Worm (Caenorhabditis elegans): ENCODE measurements around the gene sfxn-1.4.

The sfxn-1.4 gene

DNA sequence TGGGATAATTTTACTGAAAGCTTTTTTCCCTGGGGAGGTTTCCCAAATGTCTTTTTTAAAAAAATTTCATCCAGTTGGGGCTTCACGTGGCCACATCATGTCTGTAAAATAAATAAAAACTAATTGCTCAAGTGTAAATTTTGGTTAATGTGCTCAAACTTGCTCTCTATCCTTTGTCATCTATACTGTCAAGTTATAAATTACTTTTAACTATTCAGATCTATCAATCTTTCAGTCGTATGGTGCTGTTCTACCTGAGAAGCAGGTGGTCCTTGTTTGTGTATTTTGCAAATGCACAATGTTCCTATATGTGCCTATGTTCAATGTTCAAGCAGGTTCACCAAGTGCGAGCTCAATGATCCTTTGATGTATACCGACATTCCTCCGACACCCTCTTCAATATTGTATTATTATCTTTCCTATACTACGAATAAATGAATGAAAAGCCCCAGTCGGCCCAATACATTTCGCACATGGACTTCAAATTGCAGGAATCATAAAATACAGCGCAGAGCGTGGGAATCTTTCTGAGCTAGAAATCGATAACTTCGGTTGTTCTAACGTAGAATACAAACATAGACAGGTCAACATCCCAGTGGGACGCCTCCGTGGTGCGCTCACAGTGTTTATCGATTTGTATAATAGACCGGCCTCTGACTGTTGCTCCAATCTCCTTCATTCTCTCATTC lies at the start of gene sfxn-1.4, which contains the start of gene C47D12.4:
TSS of gene sfxn-1.4 (minus strand) at position 101 of the 689 bp plus-strand sequence.
TSS of gene C47D12.4 (plus strand) at position 639 of the 689 bp plus-strand sequence.
- TF ChIP-seq W03F9.2 (tag; optimal IDR thresholded peaks at IDR 0.05) (no peak), dao-5 (tag; optimal IDR thresholded peaks at IDR 0.05) (no peak), him-1 (tag; optimal IDR thresholded peaks at IDR 0.05) (no peak)

ce11 chrII:11729757-11730535 lies 48.9 kb upstream of the sfxn-1.4 start:
- TF ChIP-seq him-1 (tag; optimal IDR thresholded peaks at IDR 0.05) (no peak), W03F9.2 (tag; optimal IDR thresholded peaks at IDR 0.05) (no peak), dao-5 (tag; optimal IDR thresholded peaks at IDR 0.05) (no peak)

DNA sequence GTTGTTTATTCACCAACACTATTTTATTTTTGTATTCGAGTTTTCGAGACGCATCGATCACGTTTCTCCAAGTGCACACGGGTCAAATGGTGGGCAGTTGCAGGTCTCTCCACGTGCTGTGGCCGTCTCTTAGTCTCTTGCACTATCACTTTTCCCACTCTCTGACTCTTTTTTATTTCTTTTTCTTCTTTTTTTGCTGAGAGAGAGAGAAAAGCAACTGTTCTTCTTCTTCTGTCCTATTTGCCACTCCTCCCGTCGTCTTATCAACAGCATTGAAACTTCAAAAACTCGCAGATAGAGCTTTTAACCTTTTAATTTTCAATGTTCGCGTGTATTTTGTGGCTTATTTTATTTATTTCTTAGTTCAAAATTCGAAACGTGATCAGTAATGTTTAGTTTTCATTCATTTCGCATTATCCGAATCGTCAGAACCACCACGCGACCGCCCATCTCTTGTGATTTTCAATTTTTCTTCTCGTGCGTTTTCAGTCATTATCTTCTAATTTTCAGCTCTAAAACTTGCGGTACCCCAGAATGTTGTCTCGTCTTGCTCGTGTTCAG lies 47.6 kb upstream of the sfxn-1.4 start, which contains the start of gene alh-8:
TSS of gene alh-8 (plus strand) at position 511 of the 561 bp plus-strand sequence.
- TF ChIP-seq dao-5 (tag; optimal IDR thresholded peaks at IDR 0.05) (no peak), W03F9.2 (tag; optimal IDR thresholded peaks at IDR 0.05) (no peak), him-1 (tag; optimal IDR thresholded peaks at IDR 0.05) (no peak)

ce11 chrII:11727438-11727837 lies 46.4 kb upstream of the sfxn-1.4 start:
- no peak for TF ChIP-seq dao-5 (tag; optimal IDR thresholded peaks at IDR 0.05)
- no peak for TF ChIP-seq him-1 (tag; optimal IDR thresholded peaks at IDR 0.05)
- no peak for TF ChIP-seq W03F9.2 (tag; optimal IDR thresholded peaks at IDR 0.05)

ce11 chrII:11726470-11727106 lies 45.6 kb upstream of the sfxn-1.4 start, which contains the start of gene F13D12.5:
Gene F13D12.5, plus strand, starts transcription at chrII:11726814.
- TF ChIP-seq dao-5 (tag; optimal IDR thresholded peaks at IDR 0.05) (no peak), W03F9.2 (tag; optimal IDR thresholded peaks at IDR 0.05) (peak; percentile 38), him-1 (tag; optimal IDR thresholded peaks at IDR 0.05) (no peak)

DNA sequence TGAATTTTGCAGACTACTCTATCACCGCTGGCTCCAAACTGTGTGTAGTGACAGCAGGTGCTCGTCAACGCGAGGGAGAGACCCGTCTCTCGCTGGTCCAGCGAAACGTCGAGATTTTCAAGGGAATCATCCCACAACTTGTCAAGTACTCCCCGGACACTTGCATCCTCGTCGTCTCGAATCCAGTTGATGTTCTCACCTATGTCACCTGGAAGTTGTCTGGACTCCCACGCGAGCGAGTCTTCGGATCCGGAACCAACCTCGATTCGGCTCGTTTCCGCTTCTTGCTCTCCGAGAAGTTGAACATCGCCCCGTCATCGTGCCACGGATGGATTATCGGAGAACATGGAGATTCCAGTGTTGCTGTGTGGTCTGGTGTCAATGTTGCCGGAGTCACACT lies 44.6 kb upstream of the sfxn-1.4 start:
- TF ChIP-seq W03F9.2 (tag; optimal IDR thresholded peaks at IDR 0.05) (no peak), him-1 (tag; optimal IDR thresholded peaks at IDR 0.05) (no peak), dao-5 (tag; optimal IDR thresholded peaks at IDR 0.05) (no peak)

ce11 chrII:11724362-11724761 lies 43.3 kb upstream of the sfxn-1.4 start:
- no peak for TF ChIP-seq him-1 (tag; optimal IDR thresholded peaks at IDR 0.05)
- TF ChIP-seq dao-5 (tag; optimal IDR thresholded peaks at IDR 0.05), result no peak
- no peak for TF ChIP-seq W03F9.2 (tag; optimal IDR thresholded peaks at IDR 0.05)

- no peak for TF ChIP-seq W03F9.2 (tag; optimal IDR thresholded peaks at IDR 0.05)
- TF ChIP-seq dao-5 (tag; optimal IDR thresholded peaks at IDR 0.05), result no peak
- no peak for TF ChIP-seq him-1 (tag; optimal IDR thresholded peaks at IDR 0.05)
These were observed 42.9 kb upstream of the sfxn-1.4 start, which contains the start of gene ldh-1 for ce11 chrII:11723904-11724303. Gene ldh-1, plus strand, starts transcription at chrII:11724204.

ce11 chrII:11722164-11722563 lies 41.1 kb upstream of the sfxn-1.4 start:
- no peak for TF ChIP-seq him-1 (tag; optimal IDR thresholded peaks at IDR 0.05)
- no peak for TF ChIP-seq W03F9.2 (tag; optimal IDR thresholded peaks at IDR 0.05)
- TF ChIP-seq dao-5 (tag; optimal IDR thresholded peaks at IDR 0.05), result no peak

ce11 chrII:11721604-11722003 lies 40.6 kb upstream of the sfxn-1.4 start:
- TF ChIP-seq him-1 (tag; optimal IDR thresholded peaks at IDR 0.05) (no peak), W03F9.2 (tag; optimal IDR thresholded peaks at IDR 0.05) (no peak), dao-5 (tag; optimal IDR thresholded peaks at IDR 0.05) (no peak)

- TF ChIP-seq W03F9.2 (tag; optimal IDR thresholded peaks at IDR 0.05) (no peak), him-1 (tag; optimal IDR thresholded peaks at IDR 0.05) (no peak), dao-5 (tag; optimal IDR thresholded peaks at IDR 0.05) (no peak)
These were observed 39.8 kb upstream of the sfxn-1.4 start for ce11 chrII:11720819-11721218.

DNA sequence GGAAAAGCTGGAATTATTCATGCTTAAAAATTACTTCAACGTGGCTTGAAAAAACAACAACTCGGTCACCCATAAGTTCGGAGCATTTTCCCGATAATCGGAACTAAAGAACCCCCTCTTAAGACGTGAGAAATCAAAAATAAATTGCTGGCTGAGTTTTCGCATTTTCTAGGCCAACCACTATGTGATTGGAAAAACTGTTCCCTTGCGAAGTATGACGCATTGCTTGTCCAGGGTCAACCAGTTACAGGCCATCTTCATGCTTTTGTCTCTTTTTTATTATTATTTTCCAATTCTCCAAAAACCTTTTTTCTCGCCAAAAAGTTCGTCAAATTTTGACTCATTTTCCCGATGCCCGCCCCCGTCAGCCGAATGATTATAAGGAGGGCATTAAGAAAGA lies 39.1 kb upstream of the sfxn-1.4 start, which contains the start of gene F13D12.3:
TSS of gene F13D12.3 (plus strand) at position 301 of the 400 bp plus-strand sequence.
- TF ChIP-seq him-1 (tag; optimal IDR thresholded peaks at IDR 0.05) (no peak), W03F9.2 (tag; optimal IDR thresholded peaks at IDR 0.05) (no peak), dao-5 (tag; optimal IDR thresholded peaks at IDR 0.05) (no peak)

DNA sequence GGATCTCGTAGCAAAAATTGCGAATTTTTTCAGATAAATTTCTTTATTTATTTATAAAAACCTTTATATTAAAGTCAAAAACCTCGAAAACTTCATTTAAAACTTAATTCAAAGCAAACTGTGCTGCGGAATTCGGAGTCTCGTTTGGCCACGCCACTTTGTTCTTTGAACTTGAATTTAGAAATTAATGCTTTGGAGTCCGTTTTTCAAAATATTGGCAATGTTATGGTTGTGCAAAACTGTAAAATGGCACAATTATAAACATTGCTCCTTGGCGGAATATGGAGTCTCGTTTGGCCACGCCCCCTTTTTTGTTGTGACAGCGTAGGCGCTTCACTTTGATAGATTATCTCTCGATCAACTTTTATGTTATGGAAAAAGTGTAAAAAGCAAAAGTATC lies 38.5 kb upstream of the sfxn-1.4 start:
- TF ChIP-seq him-1 (tag; optimal IDR thresholded peaks at IDR 0.05) (no peak), dao-5 (tag; optimal IDR thresholded peaks at IDR 0.05) (no peak), W03F9.2 (tag; optimal IDR thresholded peaks at IDR 0.05) (no peak)

Measured in whole organism, L4/young adult.